Worm (Caenorhabditis elegans) whole organism, L1 larva: ENCODE data around the gene tpi-1.
A peak's percentile ranks its signal among the peaks of the same experiment; 100 is the strongest.

ENCODE experiments used
- C04F5.9 ChIP-seq: sonication (generic microtip); optimal IDR thresholded peaks from 2 replicates; lab custom pipeline; 2016; ENCODE audit warnings: missing genetic modification characterization, missing compliant biosample characterization
- F16B12.6 ChIP-seq: fragments of 150-350 bp; optimal IDR thresholded peaks from 2 replicates; lab custom pipeline; 2014; ENCODE audit warnings: missing biosample characterization, missing genetic modification characterization
- alr-1 ChIP-seq: fragments of 200-800 bp; sonication (Bioruptor generic); optimal IDR thresholded peaks from 2 replicates; lab custom pipeline; 2018; ENCODE audit warnings: borderline replicate concordance, mild to moderate bottlenecking, missing genetic modification characterization, missing compliant biosample characterization
- blmp-1 ChIP-seq: fragments of 150-350 bp; optimal IDR thresholded peaks from 2 replicates; lab custom pipeline; 2014; ENCODE audit warnings: missing biosample characterization, missing genetic modification characterization
- ces-1 ChIP-seq: fragments of 150-350 bp; optimal IDR thresholded peaks from 2 replicates; lab custom pipeline; 2014; ENCODE audit warnings: missing biosample characterization, missing genetic modification reagents, missing genetic modification characterization
- dpl-1 ChIP-seq, 3 experiments: fragments of 150-350 bp in 2 of 3; sonication (generic microtip) in 1 of 3; optimal IDR thresholded peaks; 2 replicates each; lab custom pipeline; 2014 to 2017; ENCODE audit warnings: missing biosample characterization in 3 of 3, missing genetic modification characterization in 3 of 3, missing genetic modification reagents in 3 of 3
- efl-1 ChIP-seq, 4 experiments: fragments of 150-350 bp; optimal IDR thresholded peaks in 3 of 4; peaks in 1 of 4; 1 replicate in 1 of 4; 2 replicates in 3 of 4; lab custom pipeline; 2014; ENCODE audit warnings: missing biosample characterization in 2 of 4, missing genetic modification characterization in 2 of 4, missing genetic modification reagents in 2 of 4
- egl-13 ChIP-seq: sonication (generic microtip); optimal IDR thresholded peaks from 2 replicates; lab custom pipeline; 2016; ENCODE audit warnings: missing genotype, missing genetic modification reagents, missing genetic modification characterization, missing compliant biosample characterization
- egl-27 ChIP-seq, 2 experiments: fragments of 150-350 bp in 1 of 2; sonication (generic microtip); optimal IDR thresholded peaks; 3 replicates each; lab custom pipeline; 2017 to 2018; ENCODE audit warnings: missing biosample characterization in 2 of 2, missing genetic modification characterization in 2 of 2, missing genetic modification reagents in 2 of 2
- elt-2 ChIP-seq: sonication (generic microtip); optimal IDR thresholded peaks from 2 replicates; lab custom pipeline; 2016; ENCODE audit warnings: missing genetic modification characterization, mild to moderate bottlenecking, inconsistent platforms, missing compliant biosample characterization, missing genetic modification reagents
- elt-3 ChIP-seq, 6 experiments: fragments of 150-350 bp in 1 of 6; sonication (generic microtip); optimal IDR thresholded peaks; 2 replicates each; lab custom pipeline; 2017 to 2018; ENCODE audit warnings: missing biosample characterization in 6 of 6, missing genetic modification characterization in 6 of 6, inconsistent platforms in 1 of 6
- ets-5 ChIP-seq: fragments of 200-800 bp; sonication (Bioruptor generic); IDR thresholded peaks from 2 replicates; pipeline ENCODE4 v1.3.6; 2022; ENCODE audit warnings: missing genetic modification characterization, missing compliant biosample characterization
- fkh-8 ChIP-seq: sonication (generic microtip); optimal IDR thresholded peaks from 2 replicates; lab custom pipeline; 2016; ENCODE audit warnings: mild to moderate bottlenecking, missing genetic modification characterization, missing compliant biosample characterization
- irx-1 ChIP-seq: sonication (generic microtip); optimal IDR thresholded peaks from 2 replicates; lab custom pipeline; 2016; ENCODE audit warnings: missing genetic modification characterization, missing compliant biosample characterization
- lin-13 ChIP-seq: fragments of 150-350 bp; optimal IDR thresholded peaks from 2 replicates; lab custom pipeline; 2014; ENCODE audit warnings: missing biosample characterization, missing genetic modification reagents, missing genetic modification characterization
- lin-14 ChIP-seq: fragments of 200-800 bp; sonication (Bioruptor generic); optimal IDR thresholded peaks from 2 replicates; lab custom pipeline; 2018; ENCODE audit warnings: mild to moderate bottlenecking, missing genetic modification characterization, moderate library complexity, missing compliant biosample characterization
- lin-15B ChIP-seq: fragments of 150-350 bp; sonication (generic microtip); optimal IDR thresholded peaks from 3 replicates; lab custom pipeline; 2014; ENCODE audit warnings: missing biosample characterization, missing genetic modification characterization
- lin-35 ChIP-seq, 2 experiments: fragments of 150-350 bp; optimal IDR thresholded peaks; 2 replicates each; lab custom pipeline; 2014; ENCODE audit warnings: missing biosample characterization in 2 of 2, missing genetic modification characterization in 2 of 2, missing genetic modification reagents in 2 of 2
- lsy-2 ChIP-seq, 2 experiments: fragments of 150-350 bp; optimal IDR thresholded peaks; 2 replicates each; lab custom pipeline; 2014; ENCODE audit warnings: missing biosample characterization in 2 of 2, missing genetic modification characterization in 2 of 2
- mdl-1 ChIP-seq, 2 experiments: fragments of 150-350 bp; optimal IDR thresholded peaks; 2 replicates each; lab custom pipeline; 2014 to 2017; ENCODE audit warnings: missing biosample characterization in 2 of 2, missing genetic modification characterization in 2 of 2, inconsistent platforms in 1 of 2
- mep-1 ChIP-seq: fragments of 150-350 bp; optimal IDR thresholded peaks from 2 replicates; lab custom pipeline; 2014; ENCODE audit warnings: missing biosample characterization, missing genetic modification characterization
- nhr-19 ChIP-seq: fragments of 200-800 bp; sonication (Bioruptor generic); conservative IDR thresholded peaks from 2 replicates; pipeline ENCODE4 v1.3.6; 2022; ENCODE audit warnings: missing genetic modification characterization, missing compliant biosample characterization
- nhr-20 ChIP-seq: sonication (generic microtip); optimal IDR thresholded peaks from 2 replicates; lab custom pipeline; 2016; ENCODE audit warnings: mild to moderate bottlenecking, missing genetic modification characterization, missing compliant biosample characterization
- nhr-28 ChIP-seq: fragments of 150-350 bp; optimal IDR thresholded peaks from 2 replicates; lab custom pipeline; 2014; ENCODE audit warnings: missing biosample characterization, missing genetic modification characterization
- nhr-47 ChIP-seq: sonication (generic microtip); optimal IDR thresholded peaks from 2 replicates; lab custom pipeline; 2016; ENCODE audit warnings: mild to moderate bottlenecking, missing genetic modification characterization, moderate library complexity, missing compliant biosample characterization
- nhr-71 ChIP-seq: sonication (generic microtip); optimal IDR thresholded peaks from 2 replicates; lab custom pipeline; 2016; ENCODE audit warnings: mild to moderate bottlenecking, missing genetic modification characterization, moderate library complexity, missing compliant biosample characterization
- nhr-76 ChIP-seq: sonication (generic microtip); optimal IDR thresholded peaks from 2 replicates; lab custom pipeline; 2017; ENCODE audit warnings: missing biosample characterization, missing genetic modification characterization
- nhr-85 ChIP-seq: sonication (generic microtip); peaks from one replicate; lab custom pipeline; 2016; ENCODE audit warnings: missing genetic modification characterization, inconsistent platforms, missing compliant biosample characterization
- nhr-90 ChIP-seq: sonication (generic microtip); optimal IDR thresholded peaks from 2 replicates; lab custom pipeline; 2016; ENCODE audit warnings: mild to moderate bottlenecking, missing genetic modification characterization, missing compliant biosample characterization; ENCODE audit not compliant: poor library complexity
- pqm-1 ChIP-seq: sonication (generic microtip); optimal IDR thresholded peaks from 3 replicates; lab custom pipeline; 2017; ENCODE audit warnings: missing biosample characterization, missing genetic modification characterization
- snu-23 ChIP-seq: sonication (generic microtip); optimal IDR thresholded peaks from 2 replicates; lab custom pipeline; 2016; ENCODE audit warnings: missing genetic modification characterization, missing compliant biosample characterization
- sptf-1 ChIP-seq: fragments of 150-350 bp; optimal IDR thresholded peaks from 2 replicates; lab custom pipeline; 2014; ENCODE audit warnings: missing biosample characterization, missing genetic modification characterization
- sup-37 ChIP-seq: fragments of 200-800 bp; sonication (Bioruptor generic); optimal IDR thresholded peaks from 2 replicates; lab custom pipeline; 2018; ENCODE audit warnings: mild to moderate bottlenecking, missing genetic modification characterization, missing compliant biosample characterization
- unc-130 ChIP-seq: fragments of 150-350 bp; optimal IDR thresholded peaks from 2 replicates; lab custom pipeline; 2017; ENCODE audit warnings: missing biosample characterization, missing genetic modification characterization, inconsistent platforms
- vab-15 ChIP-seq: sonication (generic microtip); optimal IDR thresholded peaks from 2 replicates; lab custom pipeline; 2017; ENCODE audit warnings: missing genotype, mild to moderate bottlenecking, missing genetic modification characterization, missing compliant biosample characterization
- ztf-11 ChIP-seq, 2 experiments: sonication (generic microtip); optimal IDR thresholded peaks; 2 replicates each; lab custom pipeline; 2016 to 2017; ENCODE audit warnings: missing genetic modification characterization in 2 of 2, missing biosample characterization in 1 of 2, missing compliant biosample characterization in 1 of 2

tpi-1 gene

DNA sequence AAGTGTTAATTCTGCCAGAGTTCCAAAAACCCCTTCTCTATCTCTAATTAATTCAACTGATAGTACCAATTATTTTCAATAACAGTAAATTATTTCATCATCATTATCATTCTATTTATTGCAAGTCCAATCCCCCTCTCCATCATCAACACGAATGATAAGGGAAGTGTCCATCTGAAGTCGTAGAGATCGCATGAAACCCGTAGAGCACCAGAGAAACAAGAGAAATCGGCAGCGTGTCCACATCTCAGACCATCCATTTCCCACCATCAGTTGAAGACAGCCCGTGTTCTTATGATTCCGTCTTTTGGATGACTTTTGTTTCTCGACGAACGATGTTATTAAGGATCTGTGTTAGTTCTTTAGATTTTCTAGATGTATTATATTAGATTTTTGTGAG, 14.5 kb upstream of the tpi-1 start (continued):
- TF ChIP-seq irx-1 (tag; lab: Kevin White, UChicago) (no peak), C04F5.9 (tag; lab: Kevin White, UChicago) (no peak), pqm-1 (tag; lab: Kevin White, UChicago) (no peak), lsy-2 (tag; optimal IDR thresholded peaks at IDR 0.05; lab: Kevin White, UChicago) (peak in 1 of 2 experiments; percentile 31), egl-27 (tag; optimal IDR thresholded peaks at IDR 0.05; lab: Kevin White, UChicago) (no peak), snu-23 (GFP tag; lab: Kevin White, UChicago) (peak; percentile 26), nhr-90 (tag; lab: Kevin White, UChicago) (no peak), mdl-1 (tag; optimal IDR thresholded peaks at IDR 0.05; lab: Kevin White, UChicago) (peak in 1 of 2 experiments; percentile 83), mep-1 (tag; lab: Kevin White, UChicago) (peak; percentile 17), alr-1 (no peak)

DNA sequence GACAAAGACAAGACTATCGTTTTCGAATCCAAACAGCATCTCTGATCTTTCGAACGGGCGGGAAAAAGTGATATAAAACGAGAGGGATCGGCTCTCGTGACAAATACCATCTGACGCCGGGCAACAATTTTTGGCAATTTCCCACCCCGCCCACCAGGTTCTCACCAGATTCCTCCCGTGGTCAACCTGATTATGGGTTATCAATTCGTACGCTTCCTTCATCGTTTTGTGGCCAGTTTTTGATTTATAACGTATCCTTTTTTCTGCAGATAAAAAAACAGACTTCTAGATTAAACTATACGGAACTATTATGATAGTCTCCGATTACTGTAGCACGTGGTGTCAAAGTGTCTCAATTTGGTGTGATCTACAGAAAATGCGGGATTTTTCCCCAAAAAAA, 14.0 kb upstream of the tpi-1 start:
- TF ChIP-seq elt-3 (tag; optimal IDR thresholded peaks at IDR 0.05; lab: Kevin White, UChicago) (peak in 1 of 6 experiments; percentile 40), lin-35 (GFP tag; optimal IDR thresholded peaks at IDR 0.05; lab: Kevin White, UChicago) (peak in 1 of 2 experiments; percentile 58), mdl-1 (tag; optimal IDR thresholded peaks at IDR 0.05; lab: Kevin White, UChicago) (peak in 1 of 2 experiments; percentile 42), nhr-85 (tag; lab: Kevin White, UChicago) (peak; percentile 75), nhr-28 (tag; lab: Kevin White, UChicago) (no peak), nhr-71 (tag; lab: Kevin White, UChicago) (peak; percentile 46), unc-130 (tag; lab: Kevin White, UChicago) (peak; percentile 31), nhr-90 (tag; lab: Kevin White, UChicago) (peak; percentile 6), blmp-1 (peak; percentile 44), snu-23 (GFP tag; lab: Kevin White, UChicago) (peak; percentile 3), nhr-20 (tag; lab: Kevin White, UChicago) (peak; percentile 38), ces-1 (GFP tag; lab: Kevin White, UChicago) (no peak), nhr-76 (no peak), efl-1 (optimal IDR thresholded peaks at IDR 0.05; lab: Kevin White, UChicago) (no peak), efl-1 (GFP tag; optimal IDR thresholded peaks at IDR 0.05 in 1 of 2; lab: Kevin White, UChicago) (peak in 1 of 2 experiments; percentile 89)

DNA sequence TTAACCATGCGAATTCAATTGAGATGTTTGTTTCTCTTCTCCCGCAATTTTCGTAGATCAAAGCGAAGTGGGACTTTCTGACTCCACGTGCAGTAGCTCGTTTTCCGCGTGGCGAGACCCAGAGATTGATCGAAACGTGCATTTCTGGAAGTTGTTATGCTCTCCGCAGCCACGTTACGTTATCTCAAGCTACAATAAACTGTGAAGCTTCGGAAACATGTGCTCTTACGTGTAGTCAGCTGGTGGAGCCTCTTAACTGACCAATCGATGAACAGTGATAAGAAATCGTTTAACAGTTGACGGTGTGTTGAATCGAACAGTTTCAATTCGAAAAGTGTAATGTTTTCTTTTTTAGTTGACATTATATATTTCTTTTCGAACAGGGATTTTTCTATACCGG, 13.2 kb upstream of the tpi-1 start:
- no peak for TF ChIP-seq efl-1 (optimal IDR thresholded peaks at IDR 0.05; lab: Kevin White, UChicago)
- peak in 1 of 2 experiments; percentile 60 for TF ChIP-seq efl-1 (GFP tag; optimal IDR thresholded peaks at IDR 0.05 in 1 of 2; lab: Kevin White, UChicago)
- TF ChIP-seq ztf-11 (tag; optimal IDR thresholded peaks at IDR 0.05; lab: Kevin White, UChicago), result no peak
- no peak for TF ChIP-seq F16B12.6 (tag; lab: Kevin White, UChicago)
- TF ChIP-seq elt-2, result peak; percentile 59
- TF ChIP-seq dpl-1 (GFP tag; optimal IDR thresholded peaks at IDR 0.05; lab: Kevin White, UChicago), result no peak
- TF ChIP-seq vab-15 (tag; lab: Kevin White, UChicago), result no peak
- TF ChIP-seq mdl-1 (tag; optimal IDR thresholded peaks at IDR 0.05; lab: Kevin White, UChicago), result peak in 1 of 2 experiments; percentile 3

DNA sequence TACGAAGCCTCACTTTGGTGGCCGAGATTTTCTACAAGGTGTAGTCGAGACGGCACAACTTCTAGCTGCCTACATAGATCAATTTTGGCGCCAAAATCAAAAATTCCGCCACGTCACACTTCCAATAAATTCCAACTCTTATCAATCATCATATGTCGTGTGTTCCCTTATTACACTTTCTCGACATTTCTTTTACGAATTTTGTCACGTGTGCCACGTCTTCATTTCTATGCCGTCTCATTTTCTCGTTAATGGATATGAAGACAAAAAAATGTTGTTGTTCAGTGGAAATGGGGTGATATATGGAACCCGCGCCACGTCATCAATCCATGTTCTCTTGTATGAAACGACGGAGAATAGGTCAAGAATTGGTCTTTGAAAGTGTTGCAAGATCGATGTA, 12.7 kb upstream of the tpi-1 start:
- TF ChIP-seq lin-15B (tag; lab: Kevin White, UChicago) (no peak), egl-13 (tag; lab: Kevin White, UChicago) (no peak), elt-3 (tag; optimal IDR thresholded peaks at IDR 0.05; lab: Kevin White, UChicago) (peak in 3 of 6 experiments; percentile 24 to 84 (median 37)), lin-35 (GFP tag; optimal IDR thresholded peaks at IDR 0.05; lab: Kevin White, UChicago) (peak in 1 of 2 experiments; percentile 71), nhr-85 (tag; lab: Kevin White, UChicago) (peak; percentile 74), fkh-8 (tag; lab: Kevin White, UChicago) (no peak), vab-15 (tag; lab: Kevin White, UChicago) (no peak), mdl-1 (tag; optimal IDR thresholded peaks at IDR 0.05; lab: Kevin White, UChicago) (peak in 1 of 2 experiments; percentile 75), ets-5 (GFP tag; lab: Robert Waterston, UW) (no peak), blmp-1 (peak; percentile 79), nhr-71 (tag; lab: Kevin White, UChicago) (peak; percentile 64), sptf-1 (tag; lab: Kevin White, UChicago) (no peak), dpl-1 (GFP tag; optimal IDR thresholded peaks at IDR 0.05; lab: Kevin White, UChicago) (peak in 1 of 3 experiments; percentile 48), nhr-20 (tag; lab: Kevin White, UChicago) (peak; percentile 48), snu-23 (GFP tag; lab: Kevin White, UChicago) (peak; percentile 33), lin-14 (GFP tag; lab: Kevin White, UChicago) (peak; percentile 18), nhr-47 (tag; lab: Kevin White, UChicago) (peak; percentile 12), lin-13 (GFP tag; lab: Kevin White, UChicago) (no peak), efl-1 (optimal IDR thresholded peaks at IDR 0.05; lab: Kevin White, UChicago) (no peak), efl-1 (GFP tag; optimal IDR thresholded peaks at IDR 0.05 in 1 of 2; lab: Kevin White, UChicago) (peak in 1 of 2 experiments; percentile 15), nhr-90 (tag; lab: Kevin White, UChicago) (peak; percentile 9), sup-37 (no peak), nhr-76 (no peak), nhr-19 (GFP tag; lab: Robert Waterston, UW) (peak; percentile 45)
